Worm (Caenorhabditis elegans): ENCODE measurements around the gene ZK688.11.

DNA sequence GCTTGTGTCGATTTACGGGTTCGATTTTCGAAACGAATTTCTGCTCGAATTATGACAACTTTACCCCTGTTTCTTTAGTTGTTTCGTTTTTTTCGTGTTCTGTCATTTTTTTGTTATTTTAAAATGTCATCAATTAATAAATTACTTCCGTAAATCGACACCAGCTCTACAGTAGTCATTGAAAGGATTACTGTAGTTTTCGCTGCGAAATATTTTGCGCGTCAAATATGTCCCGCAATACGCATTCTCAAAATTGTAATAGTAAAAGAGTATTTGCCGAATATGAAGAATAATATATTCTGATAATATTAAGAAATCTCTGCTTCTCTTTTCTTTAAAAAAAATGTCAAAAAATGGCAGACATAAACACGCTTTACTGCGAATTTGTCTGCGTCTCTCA, 8.5 kb upstream of the ZK688.11 start:
- TF ChIP-seq ztf-4 (tag; optimal IDR thresholded peaks at IDR 0.05) (no peak), ets-5 (GFP tag; IDR thresholded peaks at IDR 0.05) (no peak)
